Fruit fly (Drosophila melanogaster) whole organism, prepupa: ENCODE measurements around the gene CG15912.

Experiments
- CG10631 ChIP-seq: fragments of 200-800 bp; sonication (Bioruptor generic); optimal IDR thresholded peaks from 2 replicates; lab custom pipeline; 2016; ENCODE audit warnings: missing biosample characterization, missing genetic modification characterization
- CG10669 ChIP-seq: fragments of 200-800 bp; sonication (Bioruptor generic); optimal IDR thresholded peaks from 3 replicates; lab custom pipeline; 2018; ENCODE audit warnings: missing biosample characterization, mild to moderate bottlenecking, missing genetic modification characterization, moderate library complexity
- CG11294 ChIP-seq: fragments of 200-800 bp; sonication (Bioruptor generic); IDR thresholded peaks from 2 replicates; pipeline ENCODE4 v1.3.6; 2022; ENCODE audit warnings: missing biosample characterization, missing genetic modification characterization
- CG11762 ChIP-seq: fragments of 200-800 bp; sonication (Bioruptor generic); optimal IDR thresholded peaks from 3 replicates; lab custom pipeline; 2016; ENCODE audit warnings: missing biosample characterization, missing genetic modification characterization; ENCODE audit not compliant: insufficient read depth
- CG11902 ChIP-seq: fragments of 200-800 bp; sonication (Bioruptor generic); optimal IDR thresholded peaks from 3 replicates; lab custom pipeline; 2016; ENCODE audit warnings: missing biosample characterization, missing genetic modification characterization
- CG15336 ChIP-seq: fragments of 200-800 bp; sonication (Bioruptor generic); IDR thresholded peaks from 2 replicates; pipeline ENCODE4 v1.3.6; 2022; ENCODE audit warnings: missing biosample characterization, missing genetic modification characterization
- CG16779 ChIP-seq: fragments of 200-800 bp; sonication (Bioruptor generic); optimal IDR thresholded peaks from 3 replicates; lab custom pipeline; 2017; ENCODE audit warnings: missing biosample characterization, mild to moderate bottlenecking, missing genetic modification characterization
- CG3032 ChIP-seq: fragments of 200-800 bp; optimal IDR thresholded peaks from 2 replicates; lab custom pipeline; 2019; ENCODE audit warnings: missing biosample characterization, mild to moderate bottlenecking, missing genetic modification characterization, moderate library complexity
- CG31627 ChIP-seq: fragments of 200-800 bp; sonication (Bioruptor generic); optimal IDR thresholded peaks from 3 replicates; lab custom pipeline; 2016; ENCODE audit warnings: missing biosample characterization, missing genetic modification characterization
- CG32006 ChIP-seq: fragments of 200-800 bp; sonication (Bioruptor generic); optimal IDR thresholded peaks from 3 replicates; lab custom pipeline; 2017; ENCODE audit warnings: missing biosample characterization, mild to moderate bottlenecking, missing genetic modification characterization
- CG34406 ChIP-seq: fragments of 200-800 bp; sonication (Bioruptor generic); optimal IDR thresholded peaks from 3 replicates; lab custom pipeline; 2016; ENCODE audit warnings: missing biosample characterization, missing genetic modification characterization
- CG4318 ChIP-seq: fragments of 200-800 bp; sonication (Bioruptor generic); optimal IDR thresholded peaks from 3 replicates; lab custom pipeline; 2017; ENCODE audit warnings: missing biosample characterization, mild to moderate bottlenecking, missing genetic modification characterization
- CG6163 ChIP-seq: fragments of 200-800 bp; sonication (Bioruptor generic); IDR thresholded peaks from 3 replicates; pipeline ENCODE4 v1.3.6; 2022; ENCODE audit warnings: missing biosample characterization, missing genetic modification characterization
- CG6808 ChIP-seq: fragments of 200-800 bp; sonication (Bioruptor generic); optimal IDR thresholded peaks from 3 replicates; lab custom pipeline; 2017; ENCODE audit warnings: missing biosample characterization, missing genetic modification characterization, mild to moderate bottlenecking, moderate library complexity, missing genetic modification reagents
- CG6854 ChIP-seq: fragments of 200-800 bp; sonication (Bioruptor generic); optimal IDR thresholded peaks from 2 replicates; lab custom pipeline; 2017; ENCODE audit warnings: missing biosample characterization, mild to moderate bottlenecking, missing genetic modification characterization
- CG7368 ChIP-seq: fragments of 200-800 bp; sonication (Bioruptor generic); optimal IDR thresholded peaks from 3 replicates; lab custom pipeline; 2016; ENCODE audit warnings: missing biosample characterization, missing genetic modification characterization
- CG8119 ChIP-seq: fragments of 200-800 bp; sonication (Bioruptor generic); IDR thresholded peaks from 3 replicates; pipeline ENCODE4 v1.3.6; 2022; ENCODE audit warnings: missing biosample characterization, missing genetic modification characterization
- CG8319 ChIP-seq: fragments of 200-800 bp; sonication (Bioruptor generic); optimal IDR thresholded peaks from 3 replicates; lab custom pipeline; 2016; ENCODE audit warnings: missing biosample characterization, missing genetic modification characterization
- CG9139 ChIP-seq: fragments of 200-800 bp; sonication (Bioruptor generic); optimal IDR thresholded peaks from 3 replicates; lab custom pipeline; 2017; ENCODE audit warnings: missing biosample characterization, mild to moderate bottlenecking, missing genetic modification characterization
- Eip75B ChIP-seq: fragments of 200-800 bp; sonication (Bioruptor generic); optimal IDR thresholded peaks from 3 replicates; lab custom pipeline; 2016; ENCODE audit warnings: missing biosample characterization, missing genetic modification characterization
- Eip78C ChIP-seq: fragments of 200-800 bp; sonication (Bioruptor generic); peaks from one replicate; lab custom pipeline; 2016; ENCODE audit warnings: missing biosample characterization, missing genetic modification characterization
- Ets21C ChIP-seq: fragments of 200-800 bp; sonication (Bioruptor generic); optimal IDR thresholded peaks from 3 replicates; lab custom pipeline; 2016; ENCODE audit warnings: missing biosample characterization, missing genetic modification characterization
- Ets96B ChIP-seq: fragments of 200-800 bp; optimal IDR thresholded peaks from 2 replicates; lab custom pipeline; 2019; ENCODE audit warnings: missing biosample characterization, mild to moderate bottlenecking, missing genetic modification characterization, moderate library complexity
- Gug ChIP-seq: fragments of 200-800 bp; sonication (Bioruptor generic); IDR thresholded peaks from 2 replicates; pipeline ENCODE4 v1.3.6; 2022; ENCODE audit warnings: missing biosample characterization, missing genetic modification characterization
- Hr39 ChIP-seq: fragments of 200-800 bp; sonication (Bioruptor generic); optimal IDR thresholded peaks from 2 replicates; lab custom pipeline; 2016; ENCODE audit warnings: missing biosample characterization, missing genetic modification characterization
- Hr4 ChIP-seq: fragments of 200-800 bp; sonication (Bioruptor generic); optimal IDR thresholded peaks from 3 replicates; lab custom pipeline; 2016; ENCODE audit warnings: missing biosample characterization, missing genetic modification characterization
- Lpt ChIP-seq: fragments of 200-800 bp; sonication (Bioruptor generic); optimal IDR thresholded peaks from 3 replicates; lab custom pipeline; 2016; ENCODE audit warnings: missing biosample characterization, missing genetic modification characterization
- Met ChIP-seq: fragments of 200-800 bp; sonication (Bioruptor generic); optimal IDR thresholded peaks from 3 replicates; lab custom pipeline; 2016; ENCODE audit warnings: missing biosample characterization, missing genetic modification characterization
- Sox102F ChIP-seq: fragments of 200-800 bp; sonication (Bioruptor generic); optimal IDR thresholded peaks from 2 replicates; lab custom pipeline; 2016; ENCODE audit warnings: missing biosample characterization, mild to moderate bottlenecking, missing genetic modification characterization
- Sox14 ChIP-seq: fragments of 200-800 bp; sonication (Bioruptor generic); optimal IDR thresholded peaks from 3 replicates; lab custom pipeline; 2016; ENCODE audit warnings: missing biosample characterization, missing genetic modification characterization
- acj6 ChIP-seq: fragments of 200-800 bp; sonication (Bioruptor generic); optimal IDR thresholded peaks from 3 replicates; lab custom pipeline; 2016; ENCODE audit warnings: missing biosample characterization, missing genetic modification characterization
- cyc ChIP-seq: fragments of 200-800 bp; sonication (Bioruptor generic); optimal IDR thresholded peaks from 3 replicates; lab custom pipeline; 2016; ENCODE audit warnings: missing biosample characterization, missing genetic modification characterization
- dac ChIP-seq: fragments of 200-800 bp; sonication (Bioruptor generic); optimal IDR thresholded peaks from 2 replicates; lab custom pipeline; 2017; ENCODE audit warnings: missing biosample characterization, mild to moderate bottlenecking, missing genetic modification characterization
- dsx ChIP-seq: fragments of 200-800 bp; optimal IDR thresholded peaks from 3 replicates; lab custom pipeline; 2019; ENCODE audit warnings: missing biosample characterization, mild to moderate bottlenecking, missing genetic modification characterization, moderate library complexity; ENCODE audit not compliant: poor library complexity, severe bottlenecking
- eg ChIP-seq: fragments of 200-800 bp; sonication (Bioruptor generic); IDR thresholded peaks from 3 replicates; pipeline ENCODE4 v1.3.6; 2022; ENCODE audit warnings: missing biosample characterization, missing genetic modification characterization
- esn ChIP-seq: fragments of 200-800 bp; sonication (Bioruptor generic); optimal IDR thresholded peaks from 2 replicates; lab custom pipeline; 2016; ENCODE audit warnings: missing biosample characterization, mild to moderate bottlenecking, missing genetic modification characterization, moderate library complexity
- lz ChIP-seq: fragments of 200-800 bp; sonication (Bioruptor generic); optimal IDR thresholded peaks from 3 replicates; lab custom pipeline; 2016; ENCODE audit warnings: missing biosample characterization, missing genetic modification characterization
- net ChIP-seq: fragments of 200-800 bp; sonication (Bioruptor generic); optimal IDR thresholded peaks from 3 replicates; lab custom pipeline; 2016; ENCODE audit warnings: missing biosample characterization, missing genetic modification characterization
- salr ChIP-seq, 2 experiments: fragments of 200-800 bp; sonication (Bioruptor generic); optimal IDR thresholded peaks; 3 replicates each; lab custom pipeline; 2016 to 2018; ENCODE audit warnings: missing biosample characterization in 2 of 2, missing genetic modification characterization in 2 of 2, mild to moderate bottlenecking in 1 of 2
- spab ChIP-seq: fragments of 200-800 bp; sonication (Bioruptor generic); optimal IDR thresholded peaks from 2 replicates; lab custom pipeline; 2017; ENCODE audit warnings: missing biosample characterization, mild to moderate bottlenecking, missing genetic modification characterization, missing genetic modification reagents
- ss ChIP-seq, 2 experiments: fragments of 200-800 bp; sonication (Bioruptor generic); optimal IDR thresholded peaks; 2 replicates in 1 of 2; 3 replicates in 1 of 2; lab custom pipeline; 2017 to 2018; ENCODE audit warnings: mild to moderate bottlenecking in 2 of 2, missing biosample characterization in 2 of 2, missing genetic modification characterization in 2 of 2, moderate library complexity in 1 of 2
- svp ChIP-seq: fragments of 200-800 bp; sonication (Bioruptor generic); peaks from one replicate; lab custom pipeline; 2016; ENCODE audit warnings: missing biosample characterization, missing genetic modification characterization
- topi ChIP-seq: fragments of 200-800 bp; sonication (Bioruptor generic); optimal IDR thresholded peaks from 3 replicates; lab custom pipeline; 2016; ENCODE audit warnings: missing biosample characterization, missing genetic modification characterization

CG15912 gene

dm6 chrX:4526754-4527153 lies 22.1 kb upstream of the CG15912 start:
- TF ChIP-seq CG8319 (GFP tag; lab: Kevin White, UChicago): no peak
- no peak for TF ChIP-seq CG10631 (GFP tag; lab: Kevin White, UChicago)
- no peak for TF ChIP-seq dsx
- no peak for TF ChIP-seq acj6
- TF ChIP-seq CG6808 (GFP tag; lab: Kevin White, UChicago): no peak
- TF ChIP-seq Hr39 (GFP tag; lab: Kevin White, UChicago): no peak
- no peak for TF ChIP-seq CG11294
- TF ChIP-seq Ets21C (GFP tag; lab: Kevin White, UChicago): no peak
- TF ChIP-seq CG8119 (GFP tag; lab: Robert Waterston, UW): no peak
- no peak for TF ChIP-seq CG10669
- TF ChIP-seq ss (GFP tag; optimal IDR thresholded peaks at IDR 0.05; lab: Kevin White, UChicago): no peak
- TF ChIP-seq topi (GFP tag; lab: Kevin White, UChicago): no peak
- no peak for TF ChIP-seq lz
- TF ChIP-seq Hr4: no peak

- TF ChIP-seq CG11294: no peak
- TF ChIP-seq eg (GFP tag; lab: Robert Waterston, UW): peak; percentile 22; the same call in 1 of the 3 replicates
- TF ChIP-seq CG32006 (GFP tag; lab: Kevin White, UChicago): no peak
- TF ChIP-seq topi (GFP tag; lab: Kevin White, UChicago): no peak
- peak; percentile 62 for TF ChIP-seq Eip78C (GFP tag; lab: Kevin White, UChicago)
- no peak for TF ChIP-seq lz
- TF ChIP-seq Lpt (GFP tag; lab: Kevin White, UChicago): no peak
- no peak for TF ChIP-seq CG6163 (GFP tag; lab: Robert Waterston, UW)
- TF ChIP-seq Eip75B (GFP tag; lab: Kevin White, UChicago): no peak
- TF ChIP-seq cyc (GFP tag; lab: Kevin White, UChicago): peak; percentile 27
- peak; percentile 38 for TF ChIP-seq esn (GFP tag; lab: Kevin White, UChicago)
- no peak for TF ChIP-seq Sox14 (GFP tag; lab: Kevin White, UChicago)
These were observed 19.0 kb upstream of the CG15912 start, which contains the start of gene CG3556 for dm6 chrX:4529909-4530308. Gene CG3556, plus strand, starts transcription at chrX:4530231.

dm6 chrX:4534002-4534401 lies 14.9 kb upstream of the CG15912 start:
- no peak for TF ChIP-seq CG7368
- no peak for TF ChIP-seq spab (GFP tag; lab: Kevin White, UChicago)
- TF ChIP-seq acj6: no peak
- no peak for TF ChIP-seq net (GFP tag; lab: Kevin White, UChicago)
- no peak for TF ChIP-seq Sox102F (GFP tag; lab: Kevin White, UChicago)
- no peak for TF ChIP-seq cyc (GFP tag; lab: Kevin White, UChicago)
- TF ChIP-seq Eip78C (GFP tag; lab: Kevin White, UChicago): no peak
- no peak for TF ChIP-seq Met (GFP tag; lab: Kevin White, UChicago)
- TF ChIP-seq topi (GFP tag; lab: Kevin White, UChicago): no peak
- no peak for TF ChIP-seq CG11902 (GFP tag; lab: Kevin White, UChicago)
- TF ChIP-seq CG6163 (GFP tag; lab: Robert Waterston, UW): no peak
- no peak for TF ChIP-seq salr (GFP tag; optimal IDR thresholded peaks at IDR 0.05; lab: Kevin White, UChicago)
- no peak for TF ChIP-seq Lpt (GFP tag; lab: Kevin White, UChicago)
- no peak for TF ChIP-seq CG11762
- TF ChIP-seq, all 60 proteins: peak for 0

dm6 chrX:4540430-4540932 lies 8.4 kb upstream of the CG15912 start, which contains the start of the genes rb and CHOp24:
Gene rb, minus strand, starts transcription at chrX:4540626.
Gene CHOp24, plus strand, starts transcription at chrX:4540908.
- TF ChIP-seq CG15336 (GFP tag; lab: Robert Waterston, UW): peak; percentile 31; the same call in 1 of the 2 replicates
- TF ChIP-seq CG7368: no peak
- TF ChIP-seq svp (GFP tag; lab: Kevin White, UChicago): peak; percentile 81
- no peak for TF ChIP-seq CG34406 (GFP tag; lab: Kevin White, UChicago)
- TF ChIP-seq Sox14 (GFP tag; lab: Kevin White, UChicago): no peak
- TF ChIP-seq Hr4: no peak
- no peak for TF ChIP-seq CG6808 (GFP tag; lab: Kevin White, UChicago)
- no peak for TF ChIP-seq salr (GFP tag; optimal IDR thresholded peaks at IDR 0.05; lab: Kevin White, UChicago)
- TF ChIP-seq dac (GFP tag; lab: Kevin White, UChicago): no peak
- TF ChIP-seq Gug (GFP tag; lab: Robert Waterston, UW): no peak
- no peak for TF ChIP-seq CG31627 (GFP tag; lab: Kevin White, UChicago)
- no peak for TF ChIP-seq CG11902 (GFP tag; lab: Kevin White, UChicago)
- no peak for TF ChIP-seq CG4318 (GFP tag; lab: Kevin White, UChicago)
- no peak for TF ChIP-seq topi (GFP tag; lab: Kevin White, UChicago)
- peak; percentile 40 for TF ChIP-seq CG3032 (tag; lab: Kevin White, UChicago)
- TF ChIP-seq Hr39 (GFP tag; lab: Kevin White, UChicago): no peak
- no peak for TF ChIP-seq CG6854 (GFP tag; lab: Kevin White, UChicago)
- TF ChIP-seq CG6163 (GFP tag; lab: Robert Waterston, UW): peak; percentile 13; the same call in 1 of the 3 replicates
- peak in 1 of 2 experiments; percentile 62 for TF ChIP-seq ss (GFP tag; optimal IDR thresholded peaks at IDR 0.05; lab: Kevin White, UChicago)
- TF ChIP-seq esn (GFP tag; lab: Kevin White, UChicago): peak; percentile 45
- TF ChIP-seq Met (GFP tag; lab: Kevin White, UChicago): no peak
- no peak for TF ChIP-seq Ets21C (GFP tag; lab: Kevin White, UChicago)
- TF ChIP-seq Lpt (GFP tag; lab: Kevin White, UChicago): no peak
- TF ChIP-seq Ets96B (tag; lab: Kevin White, UChicago): peak; percentile 29
- peak; percentile 47 for TF ChIP-seq CG9139
- no peak for TF ChIP-seq lz
- no peak for TF ChIP-seq CG16779 (tag; lab: Kevin White, UChicago)
